Worm (Caenorhabditis elegans): Measurements from ENCODE around the gene atg-2.

DNA sequence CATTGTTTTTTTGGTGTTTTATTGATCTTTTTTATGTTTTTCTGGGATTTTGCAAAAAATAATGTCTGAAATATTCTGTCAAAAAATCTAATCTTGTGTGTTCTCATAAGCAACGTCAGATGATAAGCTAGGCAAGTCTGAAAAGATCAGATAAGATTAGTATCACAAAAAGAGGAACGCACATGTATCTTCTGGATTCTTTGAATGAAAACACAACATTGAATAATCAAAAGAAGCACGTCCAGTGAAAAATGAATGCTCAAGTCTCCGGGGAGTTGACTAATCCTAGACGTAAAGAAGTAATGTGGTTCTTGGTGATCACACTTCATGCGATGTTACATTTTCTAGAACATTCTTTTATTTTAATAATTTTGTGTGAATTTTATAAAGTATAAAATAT lies 1.1 kb upstream of the atg-2 start:
- TF ChIP-seq zag-1 (tag; optimal IDR thresholded peaks at IDR 0.05) (no peak), nhr-77 (tag; optimal IDR thresholded peaks at IDR 0.05) (no peak)

Measured in whole organism, L2 larva.